Fruit fly (Drosophila melanogaster): ENCODE measurements around the gene CG4456.

dm6 chr3L:9368665-9369064 is 3.9 kb upstream of the CG4456 start:
- no peak for TF ChIP-seq Dll (optimal IDR thresholded peaks at IDR 0.05)
- TF ChIP-seq psq (optimal IDR thresholded peaks at IDR 0.05), result no peak
- TF ChIP-seq CG8478 (optimal IDR thresholded peaks at IDR 0.05), result no peak
- no peak for TF ChIP-seq usp (GFP tag; optimal IDR thresholded peaks at IDR 0.05)
- TF ChIP-seq EcR (GFP tag; optimal IDR thresholded peaks at IDR 0.05), result no peak

All from whole organism.